Fruit fly (Drosophila melanogaster) whole organism, embryonic: ENCODE results near the gene Pvf3.

Experiments used
- Abd-B ChIP-seq: fragments of 200-800 bp; sonication (Bioruptor generic); optimal IDR thresholded peaks from 2 replicates; lab custom pipeline; 2018; ENCODE audit warnings: missing biosample characterization, mild to moderate bottlenecking, missing genetic modification characterization, moderate library complexity
- Antp ChIP-seq: fragments of 200-800 bp; sonication (Bioruptor generic); optimal IDR thresholded peaks from 3 replicates; lab custom pipeline; 2016; ENCODE audit warnings: missing biosample characterization, missing genetic modification characterization
- CG10321 ChIP-seq: fragments of 200-800 bp; sonication (Bioruptor generic); IDR thresholded peaks from 2 replicates; pipeline ENCODE4 v1.3.6; 2022; ENCODE audit warnings: missing biosample characterization, missing genetic modification characterization
- CG10431 ChIP-seq: fragments of 200-800 bp; sonication (Bioruptor generic); optimal IDR thresholded peaks from 3 replicates; lab custom pipeline; 2018; ENCODE audit warnings: missing biosample characterization, mild to moderate bottlenecking, missing genetic modification characterization
- CG12236 ChIP-seq: fragments of 200-800 bp; sonication (Bioruptor generic); optimal IDR thresholded peaks from 2 replicates; lab custom pipeline; 2016; ENCODE audit warnings: missing biosample characterization, missing genetic modification characterization
- CG13287 ChIP-seq: fragments of 200-800 bp; sonication (Bioruptor generic); IDR thresholded peaks from 2 replicates; pipeline ENCODE4 v1.3.6; 2022; ENCODE audit warnings: missing biosample characterization, missing genetic modification characterization; ENCODE audit not compliant: partially characterized antibody
- CG13624 ChIP-seq: fragments of 200-800 bp; sonication (Bioruptor generic); optimal IDR thresholded peaks from 2 replicates; lab custom pipeline; 2016; ENCODE audit warnings: missing biosample characterization, missing genetic modification characterization
- CG15011 ChIP-seq: fragments of 200-800 bp; sonication (Bioruptor generic); optimal IDR thresholded peaks from 3 replicates; lab custom pipeline; 2018; ENCODE audit warnings: missing biosample characterization, mild to moderate bottlenecking, missing genetic modification characterization
- CG15514 ChIP-seq: fragments of 200-800 bp; sonication (Bioruptor generic); optimal IDR thresholded peaks from 3 replicates; lab custom pipeline; 2017; ENCODE audit warnings: missing biosample characterization, missing genetic modification characterization, mild to moderate bottlenecking, moderate library complexity, missing genetic modification reagents
- CG17186 ChIP-seq: fragments of 200-800 bp; sonication (Bioruptor generic); optimal IDR thresholded peaks from 3 replicates; lab custom pipeline; 2017; ENCODE audit warnings: missing biosample characterization, missing genetic modification reagents, missing genetic modification characterization
- CG17359 ChIP-seq: fragments of 200-800 bp; sonication (Bioruptor generic); optimal IDR thresholded peaks from 3 replicates; lab custom pipeline; 2018; ENCODE audit warnings: missing biosample characterization, mild to moderate bottlenecking, missing genetic modification characterization, moderate library complexity
- CG2116 ChIP-seq: fragments of 200-800 bp; sonication (Bioruptor generic); optimal IDR thresholded peaks from 3 replicates; lab custom pipeline; 2018; ENCODE audit warnings: missing biosample characterization, mild to moderate bottlenecking, missing genetic modification characterization
- CG4730 ChIP-seq: fragments of 200-800 bp; sonication (Bioruptor generic); IDR thresholded peaks from 2 replicates; pipeline ENCODE4 v1.3.6; 2022; ENCODE audit warnings: missing biosample characterization, missing genetic modification characterization
- CG6813 ChIP-seq: fragments of 200-800 bp; sonication (Bioruptor generic); optimal IDR thresholded peaks from 2 replicates; lab custom pipeline; 2017; ENCODE audit warnings: missing biosample characterization, missing genetic modification characterization, mild to moderate bottlenecking, moderate library complexity, missing genetic modification reagents
- CG7357 ChIP-seq: fragments of 200-800 bp; sonication (Bioruptor generic); IDR thresholded peaks from 3 replicates; pipeline ENCODE4 v1.3.6; 2022; ENCODE audit warnings: missing biosample characterization, missing genetic modification characterization
- CG8478 ChIP-seq: fragments of >200 bp; optimal IDR thresholded peaks from 2 replicates; lab custom pipeline; 2018
- CG8924 ChIP-seq: fragments of 200-800 bp; optimal IDR thresholded peaks from 3 replicates; lab custom pipeline; 2019; ENCODE audit warnings: missing biosample characterization, mild to moderate bottlenecking, missing genetic modification characterization, moderate library complexity
- CHES-1-like ChIP-seq: fragments of 200-800 bp; sonication (Bioruptor generic); optimal IDR thresholded peaks from 2 replicates; lab custom pipeline; 2016; ENCODE audit warnings: missing biosample characterization, missing genetic modification characterization
- CkIIα-i1 ChIP-seq: fragments of 200-800 bp; sonication (Bioruptor generic); IDR thresholded peaks from 2 replicates; pipeline ENCODE4 v1.3.6; 2022; ENCODE audit warnings: missing biosample characterization, missing genetic modification characterization
- CoRest ChIP-seq: fragments of 200-800 bp; sonication (Bioruptor generic); optimal IDR thresholded peaks from 3 replicates; lab custom pipeline; 2018; ENCODE audit warnings: missing biosample characterization, mild to moderate bottlenecking, missing genetic modification characterization, moderate library complexity
- Dbx ChIP-seq: fragments of 200-800 bp; sonication (Bioruptor generic); IDR thresholded peaks from 3 replicates; pipeline ENCODE4 v1.3.6; 2022; ENCODE audit warnings: missing biosample characterization, missing genetic modification characterization
- Dek ChIP-seq: fragments of 200-800 bp; sonication (Bioruptor generic); optimal IDR thresholded peaks from 3 replicates; lab custom pipeline; 2019; ENCODE audit warnings: missing biosample characterization, mild to moderate bottlenecking, missing genetic modification characterization, moderate library complexity
- Dll ChIP-seq: fragments of 200-800 bp; sonication (Bioruptor generic); IDR thresholded peaks from 4 replicates; pipeline ENCODE4 v1.3.6; 2022; ENCODE audit warnings: missing biosample characterization, missing genetic modification characterization; ENCODE audit not compliant: partially characterized antibody
- Doc2 ChIP-seq: fragments of 200-800 bp; sonication (Bioruptor generic); IDR thresholded peaks from 2 replicates; pipeline ENCODE4 v1.3.6; 2022; ENCODE audit warnings: missing biosample characterization, missing genetic modification characterization
- E2f2 ChIP-seq: fragments of 200-800 bp; sonication (Bioruptor generic); IDR thresholded peaks from 2 replicates; pipeline ENCODE4 v1.3.6; 2022; ENCODE audit warnings: missing biosample characterization, missing genetic modification characterization
- Elba2 ChIP-seq: fragments of 200-800 bp; sonication (Bioruptor generic); optimal IDR thresholded peaks from 3 replicates; lab custom pipeline; 2016; ENCODE audit warnings: missing biosample characterization, missing genetic modification characterization
- Fer3 ChIP-seq: fragments of 200-800 bp; sonication (Bioruptor generic); optimal IDR thresholded peaks from 2 replicates; lab custom pipeline; 2018; ENCODE audit warnings: missing biosample characterization, mild to moderate bottlenecking, missing genetic modification characterization, moderate library complexity
- HHEX ChIP-seq: fragments of 200-800 bp; sonication (Bioruptor generic); optimal IDR thresholded peaks from 3 replicates; lab custom pipeline; 2017; ENCODE audit warnings: missing biosample characterization, mild to moderate bottlenecking, missing genetic modification characterization, missing genetic modification reagents
- HLH4C ChIP-seq: fragments of 200-800 bp; sonication (Bioruptor generic); IDR thresholded peaks from 3 replicates; pipeline ENCODE4 v1.3.6; 2022; ENCODE audit warnings: missing biosample characterization, missing genetic modification characterization; ENCODE audit not compliant: partially characterized antibody
- Lim3 ChIP-seq: fragments of 200-800 bp; sonication (Bioruptor generic); IDR thresholded peaks from 2 replicates; pipeline ENCODE4 v1.3.6; 2022; ENCODE audit warnings: missing biosample characterization, missing genetic modification characterization
- Myb ChIP-seq: fragments of 200-800 bp; sonication (Bioruptor generic); optimal IDR thresholded peaks from 2 replicates; lab custom pipeline; 2016; ENCODE audit warnings: missing biosample characterization, missing genetic modification characterization
- Oli ChIP-seq: fragments of 200-800 bp; sonication (Bioruptor generic); optimal IDR thresholded peaks from 2 replicates; lab custom pipeline; 2018; ENCODE audit warnings: missing biosample characterization, mild to moderate bottlenecking, missing genetic modification characterization, moderate library complexity
- Ravus ChIP-seq: fragments of 200-800 bp; sonication (Bioruptor generic); IDR thresholded peaks from 2 replicates; pipeline ENCODE4 v1.3.6; 2022; ENCODE audit warnings: missing biosample characterization, missing genetic modification characterization
- Rfx ChIP-seq: fragments of 200-800 bp; sonication (Bioruptor generic); IDR thresholded peaks from 2 replicates; pipeline ENCODE4 v1.3.6; 2022; ENCODE audit warnings: missing biosample characterization, missing genetic modification characterization
- Xbp1 ChIP-seq: fragments of 200-800 bp; sonication (Bioruptor generic); optimal IDR thresholded peaks from 3 replicates; lab custom pipeline; 2016; ENCODE audit warnings: missing biosample characterization, mild to moderate bottlenecking, missing genetic modification characterization
- Xrp1 ChIP-seq: fragments of 200-800 bp; sonication (Bioruptor generic); IDR thresholded peaks from 2 replicates; pipeline ENCODE4 v1.3.6; 2022; ENCODE audit warnings: missing biosample characterization, missing genetic modification characterization
- cas ChIP-seq: fragments of 200-800 bp; sonication (Bioruptor generic); IDR thresholded peaks from 2 replicates; pipeline ENCODE4 v1.3.6; 2022; ENCODE audit warnings: missing biosample characterization, missing genetic modification characterization
- caup ChIP-seq: fragments of 200-800 bp; sonication (Bioruptor generic); optimal IDR thresholded peaks from 3 replicates; lab custom pipeline; 2017; ENCODE audit warnings: missing biosample characterization, mild to moderate bottlenecking, missing genetic modification characterization, moderate library complexity; ENCODE audit not compliant: severe bottlenecking
- croc ChIP-seq: fragments of 200-800 bp; sonication (Bioruptor generic); conservative IDR thresholded peaks from 3 replicates; pipeline ENCODE4 v1.3.6; 2022; ENCODE audit warnings: missing biosample characterization, missing genetic modification characterization
- da ChIP-seq: fragments of 200-800 bp; sonication (Bioruptor generic); optimal IDR thresholded peaks from 2 replicates; lab custom pipeline; 2016; ENCODE audit warnings: missing biosample characterization, missing genetic modification characterization
- emc ChIP-seq: fragments of 200-800 bp; sonication (Bioruptor generic); optimal IDR thresholded peaks from 2 replicates; lab custom pipeline; 2016; ENCODE audit warnings: missing biosample characterization, missing genetic modification characterization
- esg ChIP-seq: fragments of 200-800 bp; sonication (Bioruptor generic); conservative IDR thresholded peaks from 2 replicates; pipeline ENCODE4 v1.3.6; 2022; ENCODE audit warnings: missing biosample characterization, missing genetic modification characterization
- hth ChIP-seq: fragments of >200 bp; optimal IDR thresholded peaks from 2 replicates; lab custom pipeline; 2017; ENCODE audit warnings: inconsistent platforms
- kni ChIP-seq: fragments of 200-800 bp; sonication (Bioruptor generic); optimal IDR thresholded peaks from 3 replicates; lab custom pipeline; 2017; ENCODE audit warnings: mild to moderate bottlenecking, missing biosample characterization, missing genetic modification reagents, missing genetic modification characterization
- oc ChIP-seq: fragments of 200-800 bp; sonication (Bioruptor generic); optimal IDR thresholded peaks from 2 replicates; lab custom pipeline; 2018; ENCODE audit warnings: missing biosample characterization, mild to moderate bottlenecking, missing genetic modification characterization, moderate library complexity
- pan ChIP-seq, 4 experiments: fragments of >200 bp in 3 of 4; fragments of 200-800 bp in 1 of 4; sonication (Bioruptor generic) in 1 of 4; optimal IDR thresholded peaks in 3 of 4; IDR thresholded peaks in 1 of 4; 2 replicates each; pipeline versions ENCODE4 v1.3.6 to Lab custom; 2017 to 2022; ENCODE audit warnings: missing biosample characterization in 2 of 4, missing genetic modification characterization in 2 of 4, mixed read lengths in 1 of 4
- pfk ChIP-seq: fragments of 200-800 bp; sonication (Bioruptor generic); optimal IDR thresholded peaks from 2 replicates; lab custom pipeline; 2018; ENCODE audit warnings: missing biosample characterization, mild to moderate bottlenecking, missing genetic modification characterization, moderate library complexity
- pzg ChIP-seq: fragments of 200-800 bp; sonication (Bioruptor generic); optimal IDR thresholded peaks from 3 replicates; lab custom pipeline; 2018; ENCODE audit warnings: missing biosample characterization, mild to moderate bottlenecking, missing genetic modification characterization, moderate library complexity
- tin ChIP-seq: fragments of 200-800 bp; sonication (Bioruptor generic); optimal IDR thresholded peaks from 3 replicates; lab custom pipeline; 2016; ENCODE audit warnings: missing biosample characterization, missing genetic modification characterization
- zfh2 ChIP-seq: fragments of 200-800 bp; sonication (Bioruptor generic); optimal IDR thresholded peaks from 2 replicates; lab custom pipeline; 2016; ENCODE audit warnings: missing biosample characterization, missing genetic modification characterization

Pvf3 gene

dm6 chr2L:7148086-7148485 lies 9.4 kb downstream of the Pvf3 start (continued):
- TF ChIP-seq oc (tag; lab: Kevin White, UChicago) (peak; percentile 67), pfk (GFP tag; lab: Kevin White, UChicago) (no peak), CG8924 (peak; percentile 79), esg (GFP tag; lab: Robert Waterston, UW) (peak; percentile 66), Xbp1 (GFP tag; lab: Kevin White, UChicago) (peak; percentile 74), Lim3 (no peak), kni (GFP tag; lab: Kevin White, UChicago) (no peak), CG10321 (GFP tag; lab: Robert Waterston, UW) (no peak), CG15011 (GFP tag; lab: Kevin White, UChicago) (peak; percentile 16), caup (GFP tag; lab: Kevin White, UChicago) (peak; percentile 20), Fer3 (peak; percentile 49), CG15514 (GFP tag; lab: Kevin White, UChicago) (no peak), Rfx (peak; percentile 41; the same call in 1 of the 2 replicates), Myb (GFP tag; lab: Kevin White, UChicago) (peak; percentile 17), HHEX (GFP tag; lab: Kevin White, UChicago) (peak; percentile 66), zfh2 (GFP tag; lab: Kevin White, UChicago) (no peak), emc (no peak), cas (no peak), CkIIα-i1 (GFP tag; lab: Robert Waterston, UW) (no peak), CHES-1-like (GFP tag; lab: Kevin White, UChicago) (peak; percentile 47), Oli (tag; lab: Kevin White, UChicago) (peak; percentile 91), Doc2 (GFP tag; lab: Robert Waterston, UW) (no peak), CG8478 (lab: Kevin White, UChicago) (no peak), hth (lab: Kevin White, UChicago) (no peak), CG17359 (tag; lab: Kevin White, UChicago) (peak; percentile 77), CG7357 (GFP tag; lab: Robert Waterston, UW) (peak; percentile 49; the same call in 2 of the 3 replicates), CG2116 (peak; percentile 17), E2f2 (GFP tag; lab: Robert Waterston, UW) (peak; percentile 46), pan (optimal IDR thresholded peaks at IDR 0.05; lab: Kevin White, UChicago) (no peak), pan (GFP tag; optimal IDR thresholded peaks at IDR 0.05 in 1 of 2, IDR thresholded peaks at IDR 0.05 in 1 of 2) (peak in 1 of 2 experiments; percentile 51), da (no peak), pzg (GFP tag; lab: Kevin White, UChicago) (no peak), Xrp1 (GFP tag; lab: Robert Waterston, UW) (peak; percentile 81), Elba2 (peak; percentile 21), Ravus (GFP tag; lab: Robert Waterston, UW) (no peak), CG13287 (no peak), Abd-B (GFP tag; lab: Kevin White, UChicago) (peak; percentile 71), HLH4C (GFP tag; lab: Robert Waterston, UW) (no peak), CG4730 (peak; percentile 40; the same call in 1 of the 2 replicates), CG6813 (GFP tag; lab: Kevin White, UChicago) (peak; percentile 59), Dll (no peak), CG10431 (GFP tag; lab: Kevin White, UChicago) (no peak), Dek (tag; lab: Kevin White, UChicago) (no peak), CG12236 (GFP tag; lab: Kevin White, UChicago) (peak; percentile 75), Antp (GFP tag; lab: Kevin White, UChicago) (peak; percentile 71), CG13624 (GFP tag; lab: Kevin White, UChicago) (peak; percentile 30), CoRest (tag; lab: Kevin White, UChicago) (peak; percentile 80), tin (GFP tag; lab: Kevin White, UChicago) (peak; percentile 60), croc (GFP tag; lab: Robert Waterston, UW) (peak; percentile 37; the same call in 1 of the 3 replicates), Dbx (GFP tag; lab: Robert Waterston, UW) (no peak), CG17186 (GFP tag; lab: Kevin White, UChicago) (peak; percentile 47)
